Fruit fly (Drosophila melanogaster) whole organism, embryonic: ENCODE measurements around the gene Rad23.
A peak's percentile ranks its signal among the peaks of the same experiment; 100 is the strongest.

ENCODE experiments used
- ATbp ChIP-seq: fragments of 200-800 bp; sonication (Bioruptor generic); optimal IDR thresholded peaks from 2 replicates; lab custom pipeline; 2017; ENCODE audit warnings: missing biosample characterization, mild to moderate bottlenecking, missing genetic modification characterization, missing genetic modification reagents
- Adf1 ChIP-seq: fragments of 200-800 bp; sonication (Bioruptor generic); IDR thresholded peaks from 2 replicates; pipeline ENCODE4 v1.3.6; 2022; ENCODE audit warnings: missing biosample characterization, missing genetic modification characterization
- B-H1 ChIP-seq: fragments of 200-800 bp; sonication (Bioruptor generic); IDR thresholded peaks from 3 replicates; pipeline ENCODE4 v1.3.6; 2022; ENCODE audit warnings: missing biosample characterization, missing genetic modification characterization
- Bdp1 ChIP-seq: fragments of 200-800 bp; sonication (Bioruptor generic); optimal IDR thresholded peaks from 3 replicates; lab custom pipeline; 2016; ENCODE audit warnings: missing biosample characterization, missing genetic modification characterization
- C15 ChIP-seq: fragments of 200-800 bp; sonication (Bioruptor generic); IDR thresholded peaks from 3 replicates; pipeline ENCODE4 v1.3.6; 2022; ENCODE audit warnings: missing biosample characterization, missing genetic modification characterization
- CG10147 ChIP-seq: fragments of 200-800 bp; sonication (Bioruptor generic); optimal IDR thresholded peaks from 2 replicates; lab custom pipeline; 2019; ENCODE audit warnings: missing biosample characterization, mild to moderate bottlenecking, missing genetic modification characterization, moderate library complexity
- CG10431 ChIP-seq: fragments of 200-800 bp; sonication (Bioruptor generic); optimal IDR thresholded peaks from 3 replicates; lab custom pipeline; 2018; ENCODE audit warnings: missing biosample characterization, mild to moderate bottlenecking, missing genetic modification characterization
- CG13123 ChIP-seq: fragments of 200-800 bp; sonication (Bioruptor generic); optimal IDR thresholded peaks from 2 replicates; lab custom pipeline; 2016; ENCODE audit warnings: missing biosample characterization, missing genetic modification characterization
- CG13894 ChIP-seq: fragments of 200-800 bp; sonication (Bioruptor generic); optimal IDR thresholded peaks from 3 replicates; lab custom pipeline; 2018; ENCODE audit warnings: missing biosample characterization, mild to moderate bottlenecking, missing genetic modification characterization, moderate library complexity
- CG1603 ChIP-seq: fragments of 200-800 bp; sonication (Bioruptor generic); optimal IDR thresholded peaks from 2 replicates; lab custom pipeline; 2019; ENCODE audit warnings: missing biosample characterization, mild to moderate bottlenecking, missing genetic modification characterization, moderate library complexity
- CG2199 ChIP-seq: fragments of 200-800 bp; sonication (Bioruptor generic); IDR thresholded peaks from 3 replicates; pipeline ENCODE4 v1.3.6; 2022; ENCODE audit warnings: missing biosample characterization, missing genetic modification characterization
- CG32767 ChIP-seq: fragments of 200-800 bp; sonication (Bioruptor generic); IDR thresholded peaks from 2 replicates; pipeline ENCODE4 v1.3.6; 2022; ENCODE audit warnings: missing biosample characterization, missing genetic modification characterization
- CG3995 ChIP-seq: fragments of 200-800 bp; sonication (Bioruptor generic); optimal IDR thresholded peaks from 3 replicates; lab custom pipeline; 2016; ENCODE audit warnings: missing biosample characterization, missing genetic modification characterization
- CG4360 ChIP-seq: fragments of 200-800 bp; sonication (Bioruptor generic); IDR thresholded peaks from 2 replicates; pipeline ENCODE4 v1.3.6; 2022; ENCODE audit warnings: missing biosample characterization, missing genetic modification characterization
- CG4854 ChIP-seq: fragments of 200-800 bp; sonication (Bioruptor generic); optimal IDR thresholded peaks from 2 replicates; lab custom pipeline; 2016; ENCODE audit warnings: missing biosample characterization, missing genetic modification characterization, inconsistent platforms
- CG6791 ChIP-seq: fragments of 200-800 bp; sonication (Bioruptor generic); IDR thresholded peaks from 3 replicates; pipeline ENCODE4 v1.3.6; 2022; ENCODE audit warnings: missing biosample characterization, missing genetic modification characterization; ENCODE audit not compliant: partially characterized antibody
- CG7786 ChIP-seq: fragments of 200-800 bp; sonication (Bioruptor generic); optimal IDR thresholded peaks from 2 replicates; lab custom pipeline; 2016; ENCODE audit warnings: missing biosample characterization, missing genetic modification characterization
- CG8290 ChIP-seq, 3 experiments: fragments of 200-800 bp; sonication (Bioruptor generic); optimal IDR thresholded peaks; 2 replicates each; lab custom pipeline; 2016 to 2019; ENCODE audit warnings: missing biosample characterization in 3 of 3, missing genetic modification characterization in 3 of 3, mild to moderate bottlenecking in 2 of 3, moderate library complexity in 1 of 3
- CG9727 ChIP-seq: fragments of 200-800 bp; sonication (Bioruptor generic); optimal IDR thresholded peaks from 3 replicates; lab custom pipeline; 2017; ENCODE audit warnings: missing biosample characterization, mild to moderate bottlenecking, missing genetic modification characterization
- CG9797 ChIP-seq: fragments of 200-800 bp; sonication (Bioruptor generic); optimal IDR thresholded peaks from 3 replicates; lab custom pipeline; 2018; ENCODE audit warnings: missing biosample characterization, mild to moderate bottlenecking, missing genetic modification characterization
- CHES-1-like ChIP-seq: fragments of 200-800 bp; sonication (Bioruptor generic); optimal IDR thresholded peaks from 2 replicates; lab custom pipeline; 2016; ENCODE audit warnings: missing biosample characterization, missing genetic modification characterization
- Dfd ChIP-seq, 2 experiments: fragments of >200 bp; optimal IDR thresholded peaks; 2 replicates each; lab custom pipeline; 2017; ENCODE audit warnings: missing biosample characterization in 2 of 2, missing genetic modification characterization in 2 of 2
- Hr78 ChIP-seq, 2 experiments: fragments of 200-800 bp in 1 of 2; fragments of >200 bp in 1 of 2; sonication (Bioruptor generic) in 1 of 2; optimal IDR thresholded peaks; 2 replicates each; lab custom pipeline; 2017 to 2019; ENCODE audit warnings: missing biosample characterization in 2 of 2, missing genetic modification characterization in 2 of 2, mild to moderate bottlenecking in 1 of 2, moderate library complexity in 1 of 2
- Sry-δ ChIP-seq: fragments of 200-800 bp; sonication (Bioruptor generic); optimal IDR thresholded peaks from 2 replicates; lab custom pipeline; 2016; ENCODE audit warnings: missing biosample characterization, missing genetic modification characterization
- Tbp ChIP-seq: fragments of >200 bp; optimal IDR thresholded peaks from 2 replicates; lab custom pipeline; 2018; ENCODE audit warnings: missing biosample characterization, missing genetic modification characterization
- Usf ChIP-seq: fragments of 200-800 bp; sonication (Bioruptor generic); optimal IDR thresholded peaks from 2 replicates; lab custom pipeline; 2017; ENCODE audit warnings: missing genotype, missing biosample characterization, missing genetic modification characterization
- YL-1 ChIP-seq: fragments of 200-800 bp; sonication (Bioruptor generic); optimal IDR thresholded peaks from 3 replicates; lab custom pipeline; 2017; ENCODE audit warnings: missing biosample characterization, mild to moderate bottlenecking, missing genetic modification characterization
- ci ChIP-seq: fragments of 200-800 bp; sonication (Bioruptor generic); IDR thresholded peaks from 3 replicates; pipeline ENCODE4 v1.3.6; 2022; ENCODE audit warnings: missing biosample characterization, missing genetic modification characterization
- corto ChIP-seq: fragments of 200-800 bp; sonication (Bioruptor generic); optimal IDR thresholded peaks from 2 replicates; lab custom pipeline; 2016; ENCODE audit warnings: missing biosample characterization, mild to moderate bottlenecking, missing genetic modification characterization, moderate library complexity
- croc ChIP-seq: fragments of 200-800 bp; sonication (Bioruptor generic); conservative IDR thresholded peaks from 3 replicates; pipeline ENCODE4 v1.3.6; 2022; ENCODE audit warnings: missing biosample characterization, missing genetic modification characterization
- dan ChIP-seq: fragments of 200-800 bp; sonication (Bioruptor generic); IDR thresholded peaks from 2 replicates; pipeline ENCODE4 v1.3.6; 2022; ENCODE audit warnings: missing biosample characterization, missing genetic modification characterization
- eve ChIP-seq, 2 experiments: fragments of >200 bp; optimal IDR thresholded peaks; 2 replicates each; lab custom pipeline; 2017; ENCODE audit warnings: missing biosample characterization in 2 of 2, missing genetic modification characterization in 2 of 2
- gfzf ChIP-seq: fragments of 200-800 bp; sonication (Bioruptor generic); optimal IDR thresholded peaks from 2 replicates; lab custom pipeline; 2016; ENCODE audit warnings: missing biosample characterization, mild to moderate bottlenecking, missing genetic modification characterization, moderate library complexity
- her ChIP-seq: fragments of 200-800 bp; sonication (Bioruptor generic); optimal IDR thresholded peaks from 2 replicates; lab custom pipeline; 2016; ENCODE audit warnings: missing biosample characterization, missing genetic modification characterization
- lola ChIP-seq, 3 experiments: fragments of >200 bp in 2 of 3; fragments of 200-800 bp in 1 of 3; sonication (Bioruptor generic) in 1 of 3; optimal IDR thresholded peaks; 2 replicates each; lab custom pipeline; 2017 to 2019; ENCODE audit warnings: missing biosample characterization in 3 of 3, missing genetic modification characterization in 3 of 3, mild to moderate bottlenecking in 1 of 3, moderate library complexity in 1 of 3
- mirr ChIP-seq: fragments of 200-800 bp; sonication (Bioruptor generic); optimal IDR thresholded peaks from 3 replicates; lab custom pipeline; 2018; ENCODE audit warnings: missing biosample characterization, mild to moderate bottlenecking, missing genetic modification characterization
- nom ChIP-seq: fragments of 200-800 bp; sonication (Bioruptor generic); optimal IDR thresholded peaks from 2 replicates; lab custom pipeline; 2017; ENCODE audit warnings: missing biosample characterization, missing genetic modification characterization, mild to moderate bottlenecking, moderate library complexity, missing genetic modification reagents
- pfk ChIP-seq: fragments of 200-800 bp; sonication (Bioruptor generic); optimal IDR thresholded peaks from 2 replicates; lab custom pipeline; 2018; ENCODE audit warnings: missing biosample characterization, mild to moderate bottlenecking, missing genetic modification characterization, moderate library complexity
- pzg ChIP-seq: fragments of 200-800 bp; sonication (Bioruptor generic); optimal IDR thresholded peaks from 3 replicates; lab custom pipeline; 2018; ENCODE audit warnings: missing biosample characterization, mild to moderate bottlenecking, missing genetic modification characterization, moderate library complexity
- row ChIP-seq: fragments of 200-800 bp; sonication (Bioruptor generic); IDR thresholded peaks from 3 replicates; pipeline ENCODE4 v1.3.6; 2022; ENCODE audit warnings: missing biosample characterization, missing genetic modification characterization
- salm ChIP-seq: fragments of 200-800 bp; sonication (Bioruptor generic); optimal IDR thresholded peaks from 2 replicates; lab custom pipeline; 2018; ENCODE audit warnings: missing biosample characterization, mild to moderate bottlenecking, missing genetic modification characterization
- trem ChIP-seq: fragments of 200-800 bp; optimal IDR thresholded peaks from 3 replicates; lab custom pipeline; 2019; ENCODE audit warnings: missing biosample characterization, mild to moderate bottlenecking, missing genetic modification characterization, moderate library complexity
- wor ChIP-seq: fragments of 200-800 bp; sonication (Bioruptor generic); IDR thresholded peaks from 2 replicates; pipeline ENCODE4 v1.3.6; 2022; ENCODE audit warnings: missing biosample characterization, missing genetic modification characterization

The Rad23 gene

DNA sequence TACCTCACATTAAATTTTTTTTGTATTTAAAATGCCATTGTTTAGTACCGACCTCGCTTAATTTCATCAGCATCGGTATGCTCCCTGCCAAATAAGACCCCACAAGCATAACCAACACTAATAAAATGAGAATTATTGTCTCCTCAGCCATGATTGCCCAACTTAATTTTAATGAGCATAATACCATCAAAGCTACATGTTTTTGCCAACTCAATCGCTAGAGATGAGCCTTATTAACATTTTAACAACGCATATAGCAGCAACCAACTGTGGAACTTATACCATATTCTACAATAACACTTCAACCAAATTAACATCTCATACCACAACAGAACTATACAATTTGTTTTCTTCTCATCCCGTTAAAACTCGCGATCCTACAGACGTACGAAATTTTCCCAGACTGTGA lies 5.8 kb downstream of the Rad23 start, which contains the start of gene Zip102B (continued):
- TF ChIP-seq trem (peak; percentile 26), CG4854 (GFP tag; lab: Kevin White, UChicago) (no peak), CG7786 (GFP tag; lab: Kevin White, UChicago) (no peak), CG13894 (tag; lab: Kevin White, UChicago) (no peak), CG1603 (tag; lab: Kevin White, UChicago) (peak; percentile 95), CG10147 (GFP tag; lab: Kevin White, UChicago) (no peak), Adf1 (GFP tag; lab: Robert Waterston, UW) (no peak), CG2199 (GFP tag; lab: Robert Waterston, UW) (no peak), pfk (GFP tag; lab: Kevin White, UChicago) (peak; percentile 58), eve (GFP tag; optimal IDR thresholded peaks at IDR 0.05; lab: Kevin White, UChicago) (peak in 1 of 2 experiments; percentile 74), B-H1 (GFP tag; lab: Robert Waterston, UW) (no peak), Tbp (GFP tag; lab: Kevin White, UChicago) (no peak), CG9727 (no peak), gfzf (GFP tag; lab: Kevin White, UChicago) (peak; percentile 44), CHES-1-like (GFP tag; lab: Kevin White, UChicago) (no peak), YL-1 (GFP tag; lab: Kevin White, UChicago) (peak; percentile 33), CG10431 (peak; percentile 64), her (GFP tag; lab: Kevin White, UChicago) (no peak), Dfd (GFP tag; optimal IDR thresholded peaks at IDR 0.05; lab: Kevin White, UChicago) (peak in 1 of 2 experiments; percentile 46), CG9797 (GFP tag; lab: Kevin White, UChicago) (no peak), croc (GFP tag; lab: Robert Waterston, UW) (no peak), CG3995 (GFP tag; lab: Kevin White, UChicago) (no peak), CG32767 (no peak), ATbp (GFP tag; lab: Kevin White, UChicago) (no peak), Sry-δ (peak; percentile 75), lola (GFP tag; optimal IDR thresholded peaks at IDR 0.05; lab: Kevin White, UChicago) (peak in 1 of 3 experiments; percentile 95), mirr (GFP tag; lab: Kevin White, UChicago) (no peak), C15 (GFP tag; lab: Robert Waterston, UW) (no peak), nom (peak; percentile 13), wor (no peak), ci (GFP tag; lab: Robert Waterston, UW) (no peak), Bdp1 (GFP tag; lab: Kevin White, UChicago) (no peak), CG13123 (GFP tag; lab: Kevin White, UChicago) (no peak), row (peak; percentile 77), CG8290 (GFP tag; optimal IDR thresholded peaks at IDR 0.05; lab: Kevin White, UChicago) (no peak), CG8290 (tag; optimal IDR thresholded peaks at IDR 0.05; lab: Kevin White, UChicago) (peak in 1 of 2 experiments; percentile 49), dan (no peak), pzg (GFP tag; lab: Kevin White, UChicago) (peak; percentile 55), salm (tag; lab: Kevin White, UChicago) (no peak), CG6791 (0 out of 3 replicates have a peak, but pooled peaks have one; percentile 47), Hr78 (GFP tag; optimal IDR thresholded peaks at IDR 0.05; lab: Kevin White, UChicago) (peak in 1 of 2 experiments; percentile 29), CG4360 (GFP tag; lab: Robert Waterston, UW) (no peak), Usf (GFP tag; lab: Kevin White, UChicago) (no peak), corto (no peak)
